Worm (Caenorhabditis elegans): ENCODE data around the gene add-1.

The add-1 gene

ce11 chrX:4879998-4880397 lies 20.2 kb upstream of the add-1 start:
- TF ChIP-seq pqm-1 (tag; optimal IDR thresholded peaks at IDR 0.05) (no peak), ztf-4 (tag; optimal IDR thresholded peaks at IDR 0.05) (no peak), nhr-76 (tag; optimal IDR thresholded peaks at IDR 0.05) (no peak), fos-1 (tag; optimal IDR thresholded peaks at IDR 0.05) (no peak), pha-4 (tag; optimal IDR thresholded peaks at IDR 0.05) (no peak), nhr-23 (tag; optimal IDR thresholded peaks at IDR 0.05) (no peak), aly-2 (tag; optimal IDR thresholded peaks at IDR 0.05) (no peak), unc-39 (tag; optimal IDR thresholded peaks at IDR 0.05) (no peak), zag-1 (tag; optimal IDR thresholded peaks at IDR 0.05) (no peak), lin-15B (tag; optimal IDR thresholded peaks at IDR 0.05) (no peak), tbx-2 (tag; optimal IDR thresholded peaks at IDR 0.05) (no peak), lsy-12 (tag; optimal IDR thresholded peaks at IDR 0.05) (no peak), ceh-9 (tag; optimal IDR thresholded peaks at IDR 0.05) (no peak), ama-1 (optimal IDR thresholded peaks at IDR 0.05) (no peak), snpc-4 (tag; optimal IDR thresholded peaks at IDR 0.05) (no peak), nhr-12 (tag; optimal IDR thresholded peaks at IDR 0.05) (no peak), ceh-16 (tag; optimal IDR thresholded peaks at IDR 0.05) (no peak), nhr-43 (tag; optimal IDR thresholded peaks at IDR 0.05; ENCODE audit: poor library complexity, severe bottlenecking) (no peak)

ce11 chrX:4876904-4877303 lies 17.1 kb upstream of the add-1 start, which contains the start of gene tsp-14:
Gene tsp-14 (minus strand): TSS chrX:4876965.
- TF ChIP-seq nhr-12 (tag; optimal IDR thresholded peaks at IDR 0.05) (no peak), ztf-4 (tag; optimal IDR thresholded peaks at IDR 0.05) (no peak), lsy-12 (tag; optimal IDR thresholded peaks at IDR 0.05) (no peak)

ce11 chrX:4875296-4875695 lies 15.5 kb upstream of the add-1 start:
- TF ChIP-seq egl-5 (tag; optimal IDR thresholded peaks at IDR 0.05) (no peak), nhr-28 (tag; optimal IDR thresholded peaks at IDR 0.05) (no peak)

- TF ChIP-seq nhr-11 (tag; optimal IDR thresholded peaks at IDR 0.05) (no peak), elt-1 (tag; optimal IDR thresholded peaks at IDR 0.05) (peak; percentile 7), ztf-11 (tag; optimal IDR thresholded peaks at IDR 0.05) (no peak), nhr-25 (tag; optimal IDR thresholded peaks at IDR 0.05) (peak; percentile 82)
These were observed 12.9 kb upstream of the add-1 start for ce11 chrX:4872758-4873157.

ce11 chrX:4870683-4871082 lies 10.8 kb upstream of the add-1 start:
- TF ChIP-seq nhr-76 (tag; optimal IDR thresholded peaks at IDR 0.05) (no peak), R02D3.7 (tag; optimal IDR thresholded peaks at IDR 0.05) (no peak), hmg-11 (tag; optimal IDR thresholded peaks at IDR 0.05) (no peak), fkh-2 (tag; optimal IDR thresholded peaks at IDR 0.05) (no peak), ztf-11 (tag; optimal IDR thresholded peaks at IDR 0.05) (no peak), zag-1 (tag; optimal IDR thresholded peaks at IDR 0.05) (no peak), pqm-1 (tag; optimal IDR thresholded peaks at IDR 0.05) (no peak), nhr-12 (tag; optimal IDR thresholded peaks at IDR 0.05) (no peak), nhr-25 (tag; optimal IDR thresholded peaks at IDR 0.05) (no peak)

ce11 chrX:4869627-4870026 lies 9.8 kb upstream of the add-1 start:
- TF ChIP-seq hmg-11 (tag; optimal IDR thresholded peaks at IDR 0.05) = no peak

ce11 chrX:4865798-4866197 lies 6.0 kb upstream of the add-1 start, which contains the start of gene ntc-1:
Gene ntc-1 (plus strand): TSS chrX:4866098.
- TF ChIP-seq ztf-11 (tag; optimal IDR thresholded peaks at IDR 0.05) (no peak), eor-1 (tag; optimal IDR thresholded peaks at IDR 0.05) (no peak), egl-27 (tag; optimal IDR thresholded peaks at IDR 0.05) (no peak), nhr-237 (tag; optimal IDR thresholded peaks at IDR 0.05) (no peak), nhr-12 (tag; optimal IDR thresholded peaks at IDR 0.05) (no peak), mdl-1 (tag; optimal IDR thresholded peaks at IDR 0.05) (no peak), nhr-76 (tag; optimal IDR thresholded peaks at IDR 0.05) (no peak), aly-2 (tag; optimal IDR thresholded peaks at IDR 0.05) (no peak), fkh-2 (tag; optimal IDR thresholded peaks at IDR 0.05) (no peak)

Data from whole organism, L3 larva.